Fruit fly (Drosophila melanogaster) S2 (cell line): ENCODE data around the gene Scgalpha.

Experiments used
- CG8478 ChIP-seq: fragments of >200 bp; optimal IDR thresholded peaks from 2 replicates; lab custom pipeline; 2018
- CTCF ChIP-seq, 2 experiments: fragments of >200 bp; optimal IDR thresholded peaks; 2 replicates each; lab custom pipeline; 2018

The Scgalpha gene

dm6 chr2L:8302766-8303479 is at the start of gene Scgalpha, which contains the start of gene wol:
TSS of gene Scgalpha (plus strand) at chr2L:8303429.
TSS of gene wol (minus strand) at chr2L:8302985.
- TF ChIP-seq CG8478 (lab: Kevin White, UChicago), result no peak
- no peak for TF ChIP-seq CTCF (optimal IDR thresholded peaks at IDR 0.05; lab: Kevin White, UChicago)

- TF ChIP-seq CG8478 (lab: Kevin White, UChicago) (no peak), CTCF (optimal IDR thresholded peaks at IDR 0.05; lab: Kevin White, UChicago) (no peak)
These were observed 47.8 kb upstream of the Scgalpha start for dm6 chr2L:8255406-8255805.

dm6 chr2L:8257401-8258266 is 45.6 kb upstream of the Scgalpha start, which contains the start of gene CG8086:
TSS of gene CG8086 (minus strand) at chr2L:8257502.
- TF ChIP-seq CG8478 (lab: Kevin White, UChicago), result no peak
- TF ChIP-seq CTCF (optimal IDR thresholded peaks at IDR 0.05; lab: Kevin White, UChicago), result no peak

dm6 chr2L:8266145-8266544 is 37.1 kb upstream of the Scgalpha start:
- TF ChIP-seq CG8478 (lab: Kevin White, UChicago) (no peak), CTCF (optimal IDR thresholded peaks at IDR 0.05; lab: Kevin White, UChicago) (no peak)

dm6 chr2L:8266670-8267435 is 36.4 kb upstream of the Scgalpha start:
- no peak for TF ChIP-seq CTCF (optimal IDR thresholded peaks at IDR 0.05; lab: Kevin White, UChicago)
- no peak for TF ChIP-seq CG8478 (lab: Kevin White, UChicago)

dm6 chr2L:8268679-8269078 is 34.5 kb upstream of the Scgalpha start:
- TF ChIP-seq CTCF (optimal IDR thresholded peaks at IDR 0.05; lab: Kevin White, UChicago) (no peak), CG8478 (lab: Kevin White, UChicago) (no peak)

- no peak for TF ChIP-seq CTCF (optimal IDR thresholded peaks at IDR 0.05; lab: Kevin White, UChicago)
- no peak for TF ChIP-seq CG8478 (lab: Kevin White, UChicago)
These were observed 32.3 kb upstream of the Scgalpha start for dm6 chr2L:8270916-8271315.

dm6 chr2L:8274127-8274526 is 29.1 kb upstream of the Scgalpha start:
- TF ChIP-seq CTCF (optimal IDR thresholded peaks at IDR 0.05; lab: Kevin White, UChicago), result no peak

dm6 chr2L:8274958-8275584 is 28.2 kb upstream of the Scgalpha start:
- TF ChIP-seq CG8478 (lab: Kevin White, UChicago) (no peak), CTCF (optimal IDR thresholded peaks at IDR 0.05; lab: Kevin White, UChicago) (no peak)

dm6 chr2L:8276287-8276686 is 26.9 kb upstream of the Scgalpha start:
- TF ChIP-seq CTCF (optimal IDR thresholded peaks at IDR 0.05; lab: Kevin White, UChicago), result no peak
- TF ChIP-seq CG8478 (lab: Kevin White, UChicago), result no peak

- no peak for TF ChIP-seq CTCF (optimal IDR thresholded peaks at IDR 0.05; lab: Kevin White, UChicago)
- TF ChIP-seq CG8478 (lab: Kevin White, UChicago), result no peak
These were observed 26.3 kb upstream of the Scgalpha start for dm6 chr2L:8276880-8277279.

dm6 chr2L:8277561-8278201 is 25.5 kb upstream of the Scgalpha start:
- TF ChIP-seq CG8478 (lab: Kevin White, UChicago), result no peak
- TF ChIP-seq CTCF (optimal IDR thresholded peaks at IDR 0.05; lab: Kevin White, UChicago), result no peak

dm6 chr2L:8279400-8280065 is 23.7 kb upstream of the Scgalpha start:
- no peak for TF ChIP-seq CG8478 (lab: Kevin White, UChicago)
